Worm (Caenorhabditis elegans) whole organism, L4 larva: ENCODE data around the gene tomm-70.

Experiments
- F10B5.3 ChIP-seq: sonication (generic microtip); optimal IDR thresholded peaks from 2 replicates; lab custom pipeline; 2016; ENCODE audit warnings: mild to moderate bottlenecking, missing genetic modification characterization, missing compliant biosample characterization
- F26F4.8 ChIP-seq: fragments of 200-800 bp; sonication (Bioruptor generic); conservative IDR thresholded peaks from 2 replicates; pipeline ENCODE4 v1.3.6; 2022; ENCODE audit warnings: missing genetic modification characterization, missing compliant biosample characterization
- F37D6.2 ChIP-seq: sonication (generic microtip); optimal IDR thresholded peaks from 2 replicates; lab custom pipeline; 2016; ENCODE audit warnings: mild to moderate bottlenecking, missing genetic modification characterization, missing compliant biosample characterization
- F44E2.7 ChIP-seq: fragments of 200-800 bp; sonication (Bioruptor generic); IDR thresholded peaks from 2 replicates; pipeline ENCODE4 v2.1.2; 2022; ENCODE audit warnings: missing genetic modification characterization, missing compliant biosample characterization
- F49E8.2 ChIP-seq: sonication (generic microtip); optimal IDR thresholded peaks from 2 replicates; lab custom pipeline; 2016; ENCODE audit warnings: missing compliant biosample characterization, mild to moderate bottlenecking, missing genetic modification characterization, borderline replicate concordance
- T26A8.4 ChIP-seq: fragments of 200-800 bp; sonication (Bioruptor generic); IDR thresholded peaks from 2 replicates; pipeline ENCODE4 v1.3.6; 2022; ENCODE audit warnings: missing genetic modification characterization, missing compliant biosample characterization
- Y105C5A.15 ChIP-seq: fragments of 200-800 bp; sonication (Bioruptor generic); IDR thresholded peaks from 2 replicates; pipeline ENCODE4 v1.3.6; 2022; ENCODE audit warnings: missing genetic modification characterization, missing compliant biosample characterization
- Y48G9A.11 ChIP-seq: fragments of 200-800 bp; sonication (Bioruptor generic); IDR thresholded peaks from 2 replicates; pipeline ENCODE4 v1.3.6; 2022; ENCODE audit warnings: missing genetic modification reagents, missing genetic modification characterization, missing compliant biosample characterization
- Y75B8A.6 ChIP-seq: fragments of 200-800 bp; sonication (Bioruptor generic); IDR thresholded peaks from 2 replicates; pipeline ENCODE4 v1.3.6; 2022; ENCODE audit warnings: missing genetic modification reagents, missing genetic modification characterization, missing compliant biosample characterization
- aha-1 ChIP-seq: fragments of 150-350 bp; peaks from one replicate; lab custom pipeline; 2014; ENCODE audit warnings: missing biosample characterization, missing genetic modification characterization
- ama-1 ChIP-seq: fragments of 150-350 bp; optimal IDR thresholded peaks from 2 replicates; lab custom pipeline; 2014; ENCODE audit warnings: inconsistent platforms, mixed read lengths
- attf-4 ChIP-seq: sonication (generic microtip); optimal IDR thresholded peaks from 3 replicates; lab custom pipeline; 2017; ENCODE audit warnings: missing biosample characterization, missing genetic modification characterization
- ceh-20 ChIP-seq: fragments of 200-800 bp; sonication (Bioruptor generic); IDR thresholded peaks from 2 replicates; pipeline ENCODE4 v1.3.6; 2022; ENCODE audit warnings: missing genetic modification reagents, missing genetic modification characterization, missing compliant biosample characterization
- ceh-32 ChIP-seq: sonication (generic microtip); optimal IDR thresholded peaks from 2 replicates; lab custom pipeline; 2016; ENCODE audit warnings: mild to moderate bottlenecking, missing genetic modification characterization, missing compliant biosample characterization; ENCODE audit not compliant: poor library complexity
- ceh-62 ChIP-seq: sonication (generic microtip); optimal IDR thresholded peaks from 2 replicates; lab custom pipeline; 2017; ENCODE audit warnings: missing biosample characterization, missing genetic modification characterization
- ctbp-1 ChIP-seq: fragments of 200-800 bp; sonication (Bioruptor generic); IDR thresholded peaks from 2 replicates; pipeline ENCODE4 v1.3.6; 2022; ENCODE audit warnings: missing genetic modification reagents, missing genetic modification characterization, missing compliant biosample characterization
- daf-8 ChIP-seq: fragments of 200-800 bp; sonication (Bioruptor generic); IDR thresholded peaks from 2 replicates; pipeline ENCODE4 v1.3.6; 2022; ENCODE audit warnings: missing genetic modification characterization, missing compliant biosample characterization
- dmd-8 ChIP-seq: fragments of 200-800 bp; sonication (Bioruptor generic); IDR thresholded peaks from 2 replicates; pipeline ENCODE4 v1.3.6; 2022; ENCODE audit warnings: missing genetic modification characterization, missing compliant biosample characterization
- dpl-1 ChIP-seq: fragments of 150-350 bp; optimal IDR thresholded peaks from 2 replicates; lab custom pipeline; 2014; ENCODE audit warnings: missing biosample characterization, missing genetic modification reagents, missing genetic modification characterization
- dve-1 ChIP-seq: sonication (generic microtip); optimal IDR thresholded peaks from 2 replicates; lab custom pipeline; 2017; ENCODE audit warnings: antibody characterized with exemption, mild to moderate bottlenecking, missing genetic modification characterization, missing compliant biosample characterization; ENCODE audit not compliant: insufficient read depth
- egl-27 ChIP-seq: sonication (generic microtip); optimal IDR thresholded peaks from 3 replicates; lab custom pipeline; 2017; ENCODE audit warnings: missing biosample characterization, missing genetic modification reagents, missing genetic modification characterization
- hif-1 ChIP-seq, 2 experiments: sonication (generic microtip); optimal IDR thresholded peaks; 2 replicates each; lab custom pipeline; 2016 to 2017; ENCODE audit warnings: missing compliant biosample characterization in 2 of 2, missing genetic modification characterization in 2 of 2, missing genetic modification reagents in 2 of 2, missing genotype in 2 of 2, mild to moderate bottlenecking in 1 of 2
- jun-1 ChIP-seq: fragments of 150-350 bp; optimal IDR thresholded peaks from 2 replicates; lab custom pipeline; 2014; ENCODE audit warnings: missing biosample characterization, missing genetic modification reagents, missing genetic modification characterization
- lin-13 ChIP-seq: fragments of 150-350 bp; optimal IDR thresholded peaks from 2 replicates; lab custom pipeline; 2014; ENCODE audit warnings: missing biosample characterization, missing genetic modification reagents, missing genetic modification characterization
- lin-15B ChIP-seq: fragments of 150-350 bp; sonication (generic microtip); optimal IDR thresholded peaks from 3 replicates; lab custom pipeline; 2014; ENCODE audit warnings: missing biosample characterization, missing genetic modification characterization
- lin-29 ChIP-seq: fragments of 200-800 bp; sonication (Bioruptor generic); IDR thresholded peaks from 2 replicates; pipeline ENCODE4 v1.3.6; 2022; ENCODE audit warnings: missing genetic modification reagents, missing genetic modification characterization, missing compliant biosample characterization
- lin-38 ChIP-seq: fragments of 200-800 bp; sonication (Bioruptor generic); IDR thresholded peaks from 2 replicates; pipeline ENCODE4 v1.3.6; 2022; ENCODE audit warnings: missing genetic modification reagents, missing genetic modification characterization, missing compliant biosample characterization
- madf-9 ChIP-seq: fragments of 200-800 bp; sonication (Bioruptor generic); conservative IDR thresholded peaks from 2 replicates; pipeline ENCODE4 v1.3.6; 2022; ENCODE audit warnings: missing genetic modification reagents, missing genetic modification characterization, missing compliant biosample characterization
- mdl-1 ChIP-seq, 2 experiments: fragments of 150-350 bp in 1 of 2; sonication (generic microtip) in 1 of 2; optimal IDR thresholded peaks; 2 replicates each; lab custom pipeline; 2014 to 2017; ENCODE audit warnings: missing biosample characterization in 2 of 2, missing genetic modification characterization in 2 of 2
- mep-1 ChIP-seq: fragments of 150-350 bp; sonication (generic microtip); optimal IDR thresholded peaks from 3 replicates; lab custom pipeline; 2014; ENCODE audit warnings: missing biosample characterization, missing genetic modification characterization
- mes-2 ChIP-seq: sonication (generic microtip); optimal IDR thresholded peaks from 2 replicates; lab custom pipeline; 2016; ENCODE audit warnings: missing genotype, mild to moderate bottlenecking, missing genetic modification characterization, missing compliant biosample characterization; ENCODE audit not compliant: poor library complexity, severe bottlenecking
- mxl-2 ChIP-seq: fragments of 200-800 bp; sonication (Bioruptor generic); conservative IDR thresholded peaks from 2 replicates; pipeline ENCODE4 v1.3.6; 2022; ENCODE audit warnings: missing genetic modification reagents, missing genetic modification characterization, missing compliant biosample characterization
- nhr-102 ChIP-seq: sonication (generic microtip); optimal IDR thresholded peaks from 2 replicates; lab custom pipeline; 2016; ENCODE audit warnings: mild to moderate bottlenecking, missing genetic modification characterization, moderate library complexity, missing compliant biosample characterization
- nhr-237 ChIP-seq: sonication (generic microtip); optimal IDR thresholded peaks from 2 replicates; lab custom pipeline; 2017; ENCODE audit warnings: missing biosample characterization, missing genetic modification characterization
- nhr-42 ChIP-seq: fragments of 200-800 bp; sonication (Bioruptor generic); IDR thresholded peaks from 2 replicates; pipeline ENCODE4 v1.3.6; 2022; ENCODE audit warnings: missing genetic modification characterization, missing compliant biosample characterization
- nhr-48 ChIP-seq: sonication (generic microtip); optimal IDR thresholded peaks from 2 replicates; lab custom pipeline; 2016; ENCODE audit warnings: mild to moderate bottlenecking, missing genetic modification characterization, missing compliant biosample characterization
- nhr-76 ChIP-seq: fragments of 150-350 bp; optimal IDR thresholded peaks from 2 replicates; lab custom pipeline; 2014; ENCODE audit warnings: missing biosample characterization, missing genetic modification characterization
- nhr-77 ChIP-seq: fragments of 150-350 bp; optimal IDR thresholded peaks from 2 replicates; lab custom pipeline; 2014; ENCODE audit warnings: missing biosample characterization, missing genetic modification characterization
- php-3 ChIP-seq: fragments of 200-800 bp; sonication (Bioruptor generic); IDR thresholded peaks from 2 replicates; pipeline ENCODE4 v1.3.6; 2022; ENCODE audit warnings: missing genetic modification reagents, missing genetic modification characterization, missing compliant biosample characterization
- set-16 ChIP-seq: fragments of 200-800 bp; sonication (Bioruptor generic); IDR thresholded peaks from 2 replicates; pipeline ENCODE4 v1.3.6; 2022; ENCODE audit warnings: missing genetic modification reagents, missing genetic modification characterization, missing compliant biosample characterization
- skn-1 ChIP-seq: fragments of 150-350 bp; optimal IDR thresholded peaks from 2 replicates; lab custom pipeline; 2014; ENCODE audit warnings: missing biosample characterization, missing genetic modification characterization
- snpc-4 ChIP-seq: fragments of 150-350 bp; optimal IDR thresholded peaks from 2 replicates; lab custom pipeline; 2014; ENCODE audit warnings: missing biosample characterization, missing genetic modification characterization
- tra-1 ChIP-seq: fragments of 200-800 bp; sonication (Bioruptor generic); IDR thresholded peaks from 2 replicates; pipeline ENCODE4 v1.3.6; 2022; ENCODE audit warnings: missing genetic modification reagents, missing genetic modification characterization, missing compliant biosample characterization
- unc-130 ChIP-seq: sonication (generic microtip); optimal IDR thresholded peaks from 2 replicates; lab custom pipeline; 2016; ENCODE audit warnings: missing genetic modification reagents, missing genetic modification characterization, missing compliant biosample characterization
- vab-7 ChIP-seq: fragments of 200-800 bp; sonication (Bioruptor generic); IDR thresholded peaks from 2 replicates; pipeline ENCODE4 v1.3.6; 2022; ENCODE audit warnings: missing genetic modification reagents, missing genetic modification characterization, missing compliant biosample characterization
- zag-1 ChIP-seq: fragments of 150-350 bp; optimal IDR thresholded peaks from 2 replicates; lab custom pipeline; 2014; ENCODE audit warnings: missing biosample characterization, missing genetic modification characterization
- zfp-2 ChIP-seq: sonication (generic microtip); optimal IDR thresholded peaks from 2 replicates; lab custom pipeline; 2016; ENCODE audit warnings: mild to moderate bottlenecking, missing genetic modification characterization, missing compliant biosample characterization
- zfp-3 ChIP-seq: fragments of 200-800 bp; sonication (Bioruptor generic); conservative IDR thresholded peaks from 2 replicates; pipeline ENCODE4 v1.3.6; 2022; ENCODE audit warnings: missing genetic modification reagents, missing genetic modification characterization, missing compliant biosample characterization
- ztf-11 ChIP-seq: fragments of 150-350 bp; optimal IDR thresholded peaks from 2 replicates; lab custom pipeline; 2014; ENCODE audit warnings: missing biosample characterization, missing genetic modification characterization
- ztf-7 ChIP-seq: fragments of 150-350 bp; optimal IDR thresholded peaks from 2 replicates; lab custom pipeline; 2014; ENCODE audit warnings: missing biosample characterization, missing genetic modification characterization

The tomm-70 gene

ce11 chrIII:8739786-8740185 lies 14.8 kb downstream of the tomm-70 start (continued):
- TF ChIP-seq dve-1 (tag; lab: Kevin White, UChicago): no peak
- TF ChIP-seq lin-29 (GFP tag; lab: Robert Waterston, UW): no peak
- peak; percentile 67 for TF ChIP-seq aha-1
- TF ChIP-seq nhr-48 (tag; lab: Kevin White, UChicago): no peak
- TF ChIP-seq egl-27: no peak
- no peak for TF ChIP-seq zag-1 (tag; lab: Kevin White, UChicago)
- 0 out of 2 replicates have a peak, but pooled peaks have one; percentile 9 for TF ChIP-seq ceh-20 (GFP tag; lab: Robert Waterston, UW)
- no peak for TF ChIP-seq dpl-1 (GFP tag; lab: Kevin White, UChicago)
- TF ChIP-seq php-3 (GFP tag; lab: Robert Waterston, UW): no peak
- TF ChIP-seq mxl-2 (GFP tag; lab: Robert Waterston, UW): no peak
- no peak for TF ChIP-seq daf-8 (GFP tag; lab: Robert Waterston, UW)
- peak; percentile 15 for TF ChIP-seq mep-1 (tag; lab: Kevin White, UChicago)

- no peak for TF ChIP-seq lin-38 (GFP tag; lab: Robert Waterston, UW)
- no peak for TF ChIP-seq jun-1 (tag; lab: Kevin White, UChicago)
- TF ChIP-seq vab-7 (GFP tag; lab: Robert Waterston, UW): no peak
- TF ChIP-seq dpl-1 (GFP tag; lab: Kevin White, UChicago): peak; percentile 50
- no peak for TF ChIP-seq Y75B8A.6
- TF ChIP-seq skn-1 (tag; lab: Kevin White, UChicago): no peak
- TF ChIP-seq mdl-1 (tag; optimal IDR thresholded peaks at IDR 0.05; lab: Kevin White, UChicago): peak; percentile 69 to 97
- peak; percentile 35 for TF ChIP-seq nhr-102
- TF ChIP-seq Y48G9A.11 (GFP tag; lab: Robert Waterston, UW): no peak
- TF ChIP-seq ceh-62 (tag; lab: Kevin White, UChicago): no peak
- no peak for TF ChIP-seq set-16 (GFP tag; lab: Robert Waterston, UW)
- peak; percentile 72 for TF ChIP-seq mep-1 (tag; lab: Kevin White, UChicago)
- TF ChIP-seq F26F4.8 (GFP tag; lab: Robert Waterston, UW): no peak
- no peak for TF ChIP-seq F10B5.3 (tag; lab: Kevin White, UChicago)
- TF ChIP-seq mes-2: peak; percentile 44
- no peak for TF ChIP-seq ctbp-1 (GFP tag; lab: Robert Waterston, UW)
- TF ChIP-seq F49E8.2: no peak
- peak; percentile 32 for TF ChIP-seq ama-1 (lab: Kevin White, UChicago)
- TF ChIP-seq zfp-2: no peak
- TF ChIP-seq nhr-237 (tag; lab: Kevin White, UChicago): no peak
- TF ChIP-seq nhr-42 (GFP tag; lab: Robert Waterston, UW): no peak
- no peak for TF ChIP-seq lin-29 (GFP tag; lab: Robert Waterston, UW)
- no peak for TF ChIP-seq F44E2.7
- no peak for TF ChIP-seq ztf-11 (tag; lab: Kevin White, UChicago)
- no peak for TF ChIP-seq F37D6.2
- TF ChIP-seq hif-1 (tag; optimal IDR thresholded peaks at IDR 0.05; lab: Kevin White, UChicago): no peak
- TF ChIP-seq ztf-7: no peak
- no peak for TF ChIP-seq snpc-4 (tag; lab: Kevin White, UChicago)
- no peak for TF ChIP-seq dmd-8 (GFP tag; lab: Robert Waterston, UW)
- TF ChIP-seq ceh-32 (tag; lab: Kevin White, UChicago): no peak
- peak; percentile 93 for TF ChIP-seq nhr-77 (tag; lab: Kevin White, UChicago)
- TF ChIP-seq php-3 (GFP tag; lab: Robert Waterston, UW): peak; percentile 83
- TF ChIP-seq ceh-20 (GFP tag; lab: Robert Waterston, UW): peak; percentile 29; the same call in 1 of the 2 replicates
- TF ChIP-seq unc-130 (GFP tag; lab: Kevin White, UChicago): no peak
- TF ChIP-seq T26A8.4 (GFP tag; lab: Robert Waterston, UW): no peak
- TF ChIP-seq lin-15B (tag; lab: Kevin White, UChicago): no peak
- TF ChIP-seq Y105C5A.15 (GFP tag; lab: Robert Waterston, UW): no peak
- TF ChIP-seq attf-4 (tag; lab: Kevin White, UChicago): no peak
- TF ChIP-seq zfp-3 (GFP tag; lab: Robert Waterston, UW): no peak
- no peak for TF ChIP-seq madf-9 (GFP tag; lab: Robert Waterston, UW)
- no peak for TF ChIP-seq nhr-76
- TF ChIP-seq lin-13 (GFP tag; lab: Kevin White, UChicago): peak; percentile 20
- peak; percentile 82 for TF ChIP-seq tra-1 (GFP tag; lab: Robert Waterston, UW)
These were observed 15.4 kb downstream of the tomm-70 start for ce11 chrIII:8739126-8739525.
